Worm (Caenorhabditis elegans) whole organism, L3 larva: ENCODE results near the gene F20D12.7.

ENCODE experiments used
- aly-2 ChIP-seq: fragments of 150-350 bp; optimal IDR thresholded peaks from 2 replicates; lab custom pipeline; 2014; ENCODE audit warnings: missing biosample characterization, missing genetic modification characterization
- ceh-9 ChIP-seq: sonication (generic microtip); optimal IDR thresholded peaks from 2 replicates; lab custom pipeline; 2018; ENCODE audit warnings: missing biosample characterization, missing genetic modification characterization
- egl-27 ChIP-seq: sonication (generic microtip); optimal IDR thresholded peaks from 4 replicates; lab custom pipeline; 2017; ENCODE audit warnings: missing biosample characterization, missing genetic modification reagents, missing genetic modification characterization
- elt-1 ChIP-seq: fragments of 150-350 bp; optimal IDR thresholded peaks from 2 replicates; lab custom pipeline; 2014; ENCODE audit warnings: missing biosample characterization, missing genetic modification characterization
- elt-2 ChIP-seq: sonication (generic microtip); optimal IDR thresholded peaks from 2 replicates; lab custom pipeline; 2016; ENCODE audit warnings: missing genetic modification reagents, mild to moderate bottlenecking, missing genetic modification characterization, missing compliant biosample characterization
- nfya-1 ChIP-seq: sonication (generic microtip); optimal IDR thresholded peaks from 2 replicates; lab custom pipeline; 2017; ENCODE audit warnings: missing genetic modification characterization, mild to moderate bottlenecking, missing compliant biosample characterization, antibody characterized with exemption, moderate library complexity; ENCODE audit not compliant: insufficient read depth
- nhr-25 ChIP-seq: sonication (generic microtip); optimal IDR thresholded peaks from 2 replicates; lab custom pipeline; 2017; ENCODE audit warnings: missing biosample characterization, missing genetic modification characterization
- nhr-28 ChIP-seq: fragments of 150-350 bp; optimal IDR thresholded peaks from 2 replicates; lab custom pipeline; 2014; ENCODE audit warnings: missing biosample characterization, missing genetic modification characterization
- nhr-77 ChIP-seq: fragments of 150-350 bp; optimal IDR thresholded peaks from 2 replicates; lab custom pipeline; 2014; ENCODE audit warnings: missing biosample characterization, missing genetic modification characterization
- unc-39 ChIP-seq: sonication (generic microtip); optimal IDR thresholded peaks from 4 replicates; lab custom pipeline; 2017; ENCODE audit warnings: missing biosample characterization, missing genetic modification characterization
- ztf-11 ChIP-seq: fragments of 150-350 bp; optimal IDR thresholded peaks from 2 replicates; lab custom pipeline; 2014; ENCODE audit warnings: missing biosample characterization, missing genetic modification characterization

- TF ChIP-seq egl-27 (tag; lab: Kevin White, UChicago) (no peak), ceh-9 (tag; lab: Kevin White, UChicago) (no peak), aly-2 (tag; lab: Kevin White, UChicago) (no peak), ztf-11 (tag; lab: Kevin White, UChicago) (no peak), nhr-28 (tag; lab: Kevin White, UChicago) (no peak), nhr-77 (tag; lab: Kevin White, UChicago) (no peak), elt-2 (tag; lab: Kevin White, UChicago) (no peak), nfya-1 (tag; lab: Kevin White, UChicago) (no peak), elt-1 (tag; lab: Kevin White, UChicago) (no peak), nhr-25 (tag; lab: Kevin White, UChicago) (no peak), unc-39 (no peak)
These were observed 5.0 kb downstream of the F20D12.7 start, which contains the start of gene bbs-2 for ce11 chrIV:7933733-7934132.
